Worm (Caenorhabditis elegans) whole organism, dauer: ENCODE data around the gene R08D7.4.

Experiments used
- unc-62 ChIP-seq: sonication (generic microtip); optimal IDR thresholded peaks from 2 replicates; lab custom pipeline; 2017; ENCODE audit warnings: missing biosample characterization, missing genetic modification reagents, missing genetic modification characterization

R08D7.4 gene

DNA sequence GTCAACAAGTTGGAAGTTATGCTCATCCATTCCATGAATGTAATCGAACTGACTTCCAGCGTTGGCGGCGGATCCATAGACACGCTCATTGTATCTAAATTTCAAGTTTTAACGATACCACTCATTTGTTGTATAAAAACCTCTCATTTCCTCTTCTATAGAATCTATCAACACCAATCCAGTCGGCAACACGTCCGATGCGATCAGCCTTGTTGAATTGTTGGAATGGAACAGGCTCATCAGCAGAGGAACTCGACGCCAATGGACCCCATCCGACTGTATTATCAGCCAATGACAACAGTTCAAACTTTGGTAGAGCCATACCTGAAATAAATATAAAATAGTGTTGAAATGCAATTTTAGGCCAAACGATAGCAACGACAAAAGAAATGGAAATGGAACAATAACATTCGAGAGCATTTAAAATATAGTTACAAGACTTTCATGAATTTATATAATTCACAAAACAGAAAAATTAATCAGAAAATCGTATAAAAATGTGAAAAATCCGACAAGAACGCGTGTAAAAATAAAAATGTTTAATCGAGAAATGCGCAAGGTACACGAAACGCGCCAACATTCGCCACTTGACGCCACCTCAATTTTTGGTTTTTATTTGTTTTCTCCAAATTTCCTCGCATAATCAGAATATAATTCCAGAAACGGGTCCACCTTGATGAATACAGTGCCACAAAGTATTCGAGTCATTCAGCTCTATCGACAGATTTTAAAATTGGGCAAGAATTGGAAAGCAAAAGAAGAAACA, at the start of gene R08D7.4, which contains the start of gene eif-3.D:
Gene R08D7.4, plus strand, starts transcription at position 638 of the 766 bp plus-strand sequence.
Gene eif-3.D, minus strand, starts transcription at position 324 of the 766 bp plus-strand sequence.
- no peak for TF ChIP-seq unc-62 (GFP tag; lab: Kevin White, UChicago)

DNA sequence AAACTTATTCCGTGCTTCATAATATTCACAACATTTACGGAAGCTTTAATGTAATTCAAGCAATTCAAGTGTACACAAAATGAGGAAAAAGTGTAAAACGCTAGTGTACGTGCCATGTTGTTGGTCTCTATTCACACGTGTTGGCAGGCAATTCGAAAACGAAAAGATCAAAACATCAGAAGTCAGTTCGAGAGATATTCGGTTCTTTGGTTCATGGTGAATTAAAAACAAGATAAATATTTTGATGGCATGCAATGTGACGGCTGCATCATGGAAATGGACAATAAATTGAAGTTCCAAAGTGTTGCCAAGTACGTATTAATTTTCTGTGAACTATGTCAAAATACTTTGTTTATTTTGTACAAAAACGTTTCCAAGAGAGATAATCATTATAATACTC, 49.6 kb upstream of the R08D7.4 start:
- TF ChIP-seq unc-62 (GFP tag; lab: Kevin White, UChicago), result no peak

DNA sequence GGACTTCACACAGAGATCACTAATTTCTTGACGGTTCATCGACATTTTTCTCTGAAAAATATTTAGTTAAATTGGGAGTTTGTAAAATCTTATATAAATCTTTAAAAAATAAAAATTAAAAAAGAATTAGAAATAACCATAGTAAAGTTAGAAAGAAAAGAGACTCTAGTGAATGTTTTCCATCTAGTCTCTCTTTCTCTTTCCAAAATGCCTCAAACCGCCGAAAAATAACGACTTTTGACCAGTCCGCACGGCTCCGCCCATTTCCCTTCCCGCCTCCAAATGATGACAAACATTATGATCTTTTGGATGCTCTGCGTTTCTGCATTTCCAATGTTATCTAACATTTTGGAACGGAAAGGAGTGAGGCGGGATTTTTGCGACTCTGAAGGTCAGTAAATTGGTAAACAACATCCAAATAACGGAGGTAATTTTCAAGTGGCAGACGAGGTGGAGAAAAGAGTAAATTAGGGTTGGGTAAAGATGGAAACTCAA, 48.4 kb upstream of the R08D7.4 start, which contains the start of gene glb-1:
Gene glb-1, minus strand, starts transcription at position 51 of the 495 bp plus-strand sequence.
- TF ChIP-seq unc-62 (GFP tag; lab: Kevin White, UChicago), result no peak

DNA sequence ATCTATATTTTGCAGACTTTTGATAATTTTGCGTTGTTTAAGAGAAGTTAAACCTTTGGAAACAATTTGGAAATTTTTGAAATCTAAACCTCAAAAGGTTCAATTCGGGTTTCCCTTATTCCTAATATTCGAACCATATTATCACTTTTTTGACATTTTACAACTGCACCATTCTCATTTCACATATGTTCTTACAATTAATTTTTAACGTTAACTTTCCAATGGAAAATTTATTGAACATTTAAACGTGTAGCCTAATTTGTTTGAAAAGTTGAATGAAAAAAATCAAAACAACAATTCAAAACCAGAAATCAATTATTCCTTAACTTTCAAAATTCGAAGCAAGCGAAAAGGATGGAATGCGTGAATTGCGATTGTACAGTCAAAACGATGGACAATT, 47.8 kb upstream of the R08D7.4 start, which contains the start of gene ZK637.12:
Gene ZK637.12, plus strand, starts transcription at position 301 of the 400 bp plus-strand sequence.
- no peak for TF ChIP-seq unc-62 (GFP tag; lab: Kevin White, UChicago)

DNA sequence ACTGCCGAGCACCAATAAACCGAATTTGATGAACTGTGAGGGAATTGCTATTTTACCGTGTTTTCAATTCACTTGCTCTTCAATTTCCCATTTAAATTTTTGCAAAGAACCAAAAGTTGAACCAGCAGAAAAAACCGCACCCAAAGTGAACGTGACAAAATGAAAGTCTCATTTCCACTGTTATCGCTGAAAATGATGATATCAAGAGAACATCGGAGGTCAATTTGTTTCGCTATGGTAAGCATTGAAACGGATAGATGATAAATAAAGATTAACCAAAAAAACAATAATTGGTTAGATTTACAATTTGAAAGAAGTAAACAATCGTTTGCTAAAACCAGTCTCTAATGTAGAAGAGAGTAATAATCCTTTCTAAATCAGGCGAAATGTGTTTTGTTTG, 46.2 kb upstream of the R08D7.4 start:
- TF ChIP-seq unc-62 (GFP tag; lab: Kevin White, UChicago), result no peak

DNA sequence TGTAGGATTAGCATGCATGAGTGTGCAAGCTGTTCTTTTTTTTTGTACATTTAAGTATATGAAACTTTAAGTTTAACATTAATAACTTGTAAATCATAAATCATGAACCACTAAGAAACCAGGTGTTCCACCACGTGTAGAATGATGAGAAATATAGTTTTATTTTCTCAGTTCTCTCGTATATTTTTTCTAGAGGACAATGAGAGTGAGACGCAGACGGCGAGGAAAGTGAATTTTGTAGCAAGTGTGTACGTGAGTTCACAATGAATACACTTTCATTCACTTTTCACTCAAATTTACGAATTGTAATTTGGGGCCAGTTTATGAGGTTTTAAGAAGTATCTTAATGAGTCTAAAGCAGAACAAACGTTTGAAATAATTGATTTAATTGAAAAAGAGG, 45.2 kb upstream of the R08D7.4 start:
- no peak for TF ChIP-seq unc-62 (GFP tag; lab: Kevin White, UChicago)

DNA sequence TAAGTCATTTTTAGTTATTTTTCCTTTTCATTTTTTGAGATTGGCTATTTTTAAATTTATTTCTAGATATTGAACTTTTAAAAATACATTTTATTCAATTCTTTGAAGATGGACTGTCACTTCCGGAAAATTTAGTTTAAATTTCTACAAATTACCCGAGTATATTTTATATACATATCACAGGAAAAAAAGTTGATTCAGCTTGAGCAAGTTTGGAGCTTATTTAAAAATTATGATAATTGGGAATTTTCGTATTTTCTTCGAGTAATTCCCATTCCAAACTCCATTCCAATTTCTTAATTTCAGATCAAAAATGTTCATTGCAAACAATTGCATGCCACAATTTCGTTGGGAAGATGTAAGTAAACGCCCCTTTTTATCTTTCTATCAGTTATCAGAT, 42.0 kb upstream of the R08D7.4 start, which contains the start of gene arrd-15:
Gene arrd-15, plus strand, starts transcription at position 301 of the 400 bp plus-strand sequence.
- TF ChIP-seq unc-62 (GFP tag; lab: Kevin White, UChicago), result no peak

DNA sequence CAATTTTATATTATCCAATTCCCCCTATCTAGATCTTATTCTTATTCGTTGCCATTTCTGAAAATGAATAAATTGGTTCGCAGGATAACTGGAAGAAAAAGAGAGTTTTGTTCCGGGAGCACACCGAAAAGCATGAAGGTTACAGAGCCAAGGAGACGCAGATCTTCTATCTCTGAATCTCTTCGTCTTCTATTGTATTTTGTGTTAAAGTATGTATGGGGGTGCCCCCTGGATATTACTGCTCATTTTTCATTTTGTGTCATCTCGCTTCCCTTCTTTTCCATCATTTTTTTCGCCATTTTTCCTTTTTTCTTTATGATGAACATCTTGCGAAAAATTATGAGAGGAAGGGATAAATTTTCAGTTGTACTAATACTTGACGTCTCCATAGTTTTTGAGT, 38.0 kb upstream of the R08D7.4 start:
- no peak for TF ChIP-seq unc-62 (GFP tag; lab: Kevin White, UChicago)

DNA sequence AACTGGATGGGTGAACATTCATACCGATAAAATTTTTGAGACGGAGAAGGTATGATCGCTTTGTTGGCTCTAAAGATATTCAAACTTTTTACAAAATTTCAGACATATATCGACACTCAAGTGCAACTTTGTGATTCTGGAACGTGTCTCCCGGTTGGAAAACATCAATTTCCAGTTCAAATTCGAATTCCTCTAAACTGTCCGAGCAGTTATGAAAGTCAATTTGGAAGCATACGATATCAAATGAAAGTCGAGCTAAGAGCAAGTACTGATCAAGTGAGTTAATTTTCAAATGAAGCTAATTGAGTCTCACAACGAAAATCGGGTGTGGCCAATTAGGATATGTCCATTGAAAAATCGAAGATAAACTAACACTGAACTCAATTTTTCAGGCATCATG, 37.3 kb upstream of the R08D7.4 start:
- no peak for TF ChIP-seq unc-62 (GFP tag; lab: Kevin White, UChicago)

DNA sequence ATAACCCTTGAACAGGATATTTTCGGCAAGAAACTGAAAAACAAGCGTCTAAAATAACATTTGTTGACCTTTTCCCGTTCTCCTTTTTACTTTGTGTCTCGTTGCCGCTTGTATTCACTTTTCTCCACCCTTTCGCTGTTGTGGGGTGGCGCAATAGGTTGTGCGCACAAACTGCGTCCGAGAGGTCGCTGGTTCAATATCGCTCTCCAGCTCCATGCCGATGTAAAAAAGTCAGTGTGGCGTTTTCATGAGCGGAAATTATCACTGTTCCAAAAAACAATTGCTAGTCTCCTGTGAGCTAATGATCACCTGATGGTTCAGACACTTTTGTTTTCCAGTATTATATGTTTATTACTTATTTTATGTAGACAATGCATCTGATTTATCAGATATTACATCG, 34.1 kb upstream of the R08D7.4 start:
- TF ChIP-seq unc-62 (GFP tag; lab: Kevin White, UChicago), result no peak

DNA sequence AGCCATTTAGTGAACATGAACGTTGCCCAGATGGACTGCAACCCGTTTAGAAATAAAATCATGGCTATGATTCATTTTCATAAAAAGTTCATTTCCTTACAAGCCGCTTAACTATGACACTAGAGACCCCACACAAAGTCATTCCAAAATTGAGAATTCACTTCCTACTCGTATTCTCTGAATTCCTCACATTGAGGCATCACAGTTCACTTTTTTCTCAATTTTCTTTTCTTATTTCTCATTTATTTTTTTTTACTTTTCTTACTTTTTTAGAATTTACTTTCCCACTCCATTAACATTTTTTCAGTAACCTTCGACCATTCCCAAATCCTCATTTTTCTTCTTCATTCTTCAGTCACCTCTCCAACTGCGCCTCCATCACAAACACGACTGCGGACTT, 27.3 kb upstream of the R08D7.4 start, which contains the start of gene dhrr-1:
Gene dhrr-1, plus strand, starts transcription at position 301 of the 400 bp plus-strand sequence.
- no peak for TF ChIP-seq unc-62 (GFP tag; lab: Kevin White, UChicago)

DNA sequence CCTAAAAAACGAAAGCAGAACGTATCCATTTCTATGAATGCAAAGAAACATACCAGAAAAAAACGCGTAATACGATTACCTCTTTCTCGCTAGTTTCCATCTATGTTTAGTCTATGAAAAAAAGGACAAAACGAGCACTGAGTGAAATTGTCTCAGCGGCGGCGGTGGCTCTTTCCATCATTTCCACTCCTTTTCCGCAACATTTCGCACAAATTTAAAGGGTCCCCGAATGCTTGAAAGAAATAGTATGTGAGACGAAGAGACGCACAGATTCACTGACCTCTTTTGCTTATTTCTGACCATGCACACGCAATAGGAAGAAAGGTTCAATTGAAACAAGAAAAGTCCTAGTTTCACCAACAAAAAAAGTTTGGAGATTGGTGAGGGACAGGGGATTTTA, 25.4 kb upstream of the R08D7.4 start:
- TF ChIP-seq unc-62 (GFP tag; lab: Kevin White, UChicago), result no peak

DNA sequence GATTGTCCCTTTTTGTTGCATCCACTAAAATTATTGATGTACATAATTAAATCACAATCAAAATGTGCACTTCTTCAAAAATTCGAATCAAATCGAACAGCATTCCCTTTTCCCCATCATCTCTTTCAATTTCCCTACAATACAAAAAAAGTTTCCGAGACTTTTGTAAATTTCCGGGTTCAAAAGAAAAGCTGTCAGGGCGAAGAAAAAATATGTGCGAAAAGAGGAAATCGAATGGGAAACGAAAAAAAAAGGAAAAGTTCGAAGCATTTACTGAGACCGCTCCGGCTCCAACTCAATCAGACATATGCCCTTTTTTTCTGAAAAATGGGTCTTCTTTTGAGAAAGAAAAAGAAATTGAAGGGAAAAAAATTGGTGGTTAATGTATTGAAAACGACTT, 22.5 kb upstream of the R08D7.4 start:
- TF ChIP-seq unc-62 (GFP tag; lab: Kevin White, UChicago), result no peak

DNA sequence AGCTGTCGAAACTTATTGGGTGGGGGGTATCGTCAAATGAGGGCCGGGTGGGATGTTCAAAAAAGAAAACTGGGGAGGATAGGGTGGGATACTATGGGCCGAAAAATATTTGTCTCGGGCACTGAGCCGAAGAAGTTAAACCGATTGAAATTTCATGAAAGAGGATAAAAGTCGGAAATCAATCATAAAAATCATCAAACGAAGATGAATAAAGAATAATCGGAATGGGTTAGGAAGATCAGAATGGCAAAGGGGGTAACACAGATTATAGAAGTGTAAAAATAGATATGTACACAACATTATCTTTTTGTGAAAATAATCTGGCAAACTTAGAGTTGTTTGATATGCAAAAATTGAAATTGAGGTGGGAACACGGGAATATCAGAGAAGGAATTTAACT, 16.2 kb upstream of the R08D7.4 start:
- TF ChIP-seq unc-62 (GFP tag; lab: Kevin White, UChicago), result no peak

DNA sequence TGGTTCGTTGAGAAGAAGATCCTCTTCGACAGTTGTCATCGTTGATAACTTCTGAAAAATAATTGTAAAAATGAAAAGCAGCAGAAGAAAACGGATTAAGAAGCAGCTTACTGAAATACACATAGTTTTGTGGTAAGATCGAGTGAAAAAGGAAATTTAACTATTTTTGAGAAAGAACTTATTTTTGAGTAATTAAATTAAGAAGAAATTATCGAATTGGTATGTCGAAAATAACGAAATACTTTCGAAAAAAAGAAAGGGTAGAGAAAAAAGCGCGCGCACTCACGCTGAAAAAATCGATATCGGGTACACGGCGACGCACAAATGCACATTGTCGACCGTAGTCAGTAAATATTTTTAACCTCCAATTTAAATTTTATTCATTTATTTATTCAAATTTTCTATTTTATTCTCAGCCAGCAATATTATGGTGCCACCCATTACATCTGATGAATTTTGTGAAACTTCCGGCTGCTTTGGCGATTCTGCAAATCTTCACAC, 15.5 kb upstream of the R08D7.4 start, which contains the start of the genes ZK643.5 and ZK643.2:
Gene ZK643.5, minus strand, starts transcription at position 51 of the 501 bp plus-strand sequence.
Gene ZK643.2, plus strand, starts transcription at position 395 of the 501 bp plus-strand sequence.
- TF ChIP-seq unc-62 (GFP tag; lab: Kevin White, UChicago), result no peak

DNA sequence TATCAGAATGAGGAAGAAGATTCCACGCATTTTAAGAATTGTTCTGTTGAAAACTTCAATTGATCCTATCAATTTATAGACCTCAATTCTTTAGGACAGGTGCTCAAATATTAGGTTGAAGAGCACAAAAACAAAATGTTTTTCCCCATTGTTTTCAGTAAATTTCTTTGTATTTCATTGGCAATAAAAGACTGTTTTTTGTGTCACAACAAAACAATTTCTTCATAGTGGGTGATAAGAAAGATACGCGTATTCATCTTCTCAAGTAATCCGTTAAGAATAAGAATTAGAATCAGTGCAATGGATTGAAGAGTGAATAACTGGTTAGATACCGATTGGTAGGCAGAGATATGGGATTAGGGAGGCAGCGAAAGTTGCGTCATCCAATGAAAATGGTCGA, 11.0 kb upstream of the R08D7.4 start, which contains the start of gene ZK643.6:
Gene ZK643.6, minus strand, starts transcription at position 101 of the 400 bp plus-strand sequence.
- TF ChIP-seq unc-62 (GFP tag; lab: Kevin White, UChicago), result no peak
